Worm (Caenorhabditis elegans): Measurements from ENCODE around the gene K05F1.6.

DNA sequence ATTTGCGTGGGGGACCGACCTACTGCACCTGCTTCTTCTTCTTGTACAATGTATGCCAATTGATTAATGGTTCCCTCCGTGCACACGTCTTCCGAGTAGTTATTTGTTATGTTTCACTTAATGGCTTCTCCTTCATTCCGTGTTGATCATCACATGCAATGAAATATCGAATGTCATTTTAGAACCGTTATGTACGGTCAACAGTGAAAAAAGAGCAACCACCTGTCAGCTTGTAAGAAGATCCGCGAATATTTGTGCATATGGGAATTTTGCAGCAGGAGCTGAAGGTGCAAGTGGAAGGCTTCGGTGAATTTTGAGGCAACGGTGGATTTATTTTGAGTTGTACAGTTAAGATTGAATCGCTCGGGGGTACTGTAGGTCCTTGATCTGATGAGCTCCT is 45.7 kb upstream of the K05F1.6 start:
- TF ChIP-seq ceh-83 (GFP tag; optimal IDR thresholded peaks at IDR 0.05) = no peak
- no peak for TF ChIP-seq snpc-4 (tag; optimal IDR thresholded peaks at IDR 0.05)
